Worm (Caenorhabditis elegans) whole organism, dauer: ENCODE data around the gene aipl-1.

ENCODE experiments used
- unc-62 ChIP-seq: sonication (generic microtip); optimal IDR thresholded peaks from 2 replicates; lab custom pipeline; 2017; ENCODE audit warnings: missing biosample characterization, missing genetic modification reagents, missing genetic modification characterization

Gene aipl-1

ce11 chrV:15092666-15093065 is 43.9 kb downstream of the aipl-1 start, which contains the start of gene txt-12:
Gene txt-12 (plus strand): TSS chrV:15092966.
- no peak for TF ChIP-seq unc-62

- TF ChIP-seq unc-62: no peak
Measured at ce11 chrV:15090457-15090856, 46.1 kb downstream of the aipl-1 start, which contains the start of gene C01G10.17. Gene C01G10.17 (plus strand): TSS chrV:15090757.

ce11 chrV:15089438-15089837 is 47.2 kb downstream of the aipl-1 start, which contains the start of the genes C01G10.5 and C01G10.4:
Gene C01G10.5 (minus strand): TSS chrV:15089538.
Gene C01G10.4 (plus strand): TSS chrV:15089740.
- no peak for TF ChIP-seq unc-62

- no peak for TF ChIP-seq unc-62
Measured at ce11 chrV:15088613-15089012, 48.0 kb downstream of the aipl-1 start, which contains the start of gene C01G10.18. Gene C01G10.18 (minus strand): TSS chrV:15088713.

- TF ChIP-seq unc-62: no peak
Measured at ce11 chrV:15087207-15087706, 49.3 kb downstream of the aipl-1 start, which contains the start of the genes C01G10.15 and C01G10.6. Gene C01G10.15 (minus strand): TSS chrV:15087307. Gene C01G10.6 (plus strand): TSS chrV:15087656.

- no peak for TF ChIP-seq unc-62
Measured at ce11 chrV:15085335-15085800, 51.2 kb downstream of the aipl-1 start, which contains the start of the genes ahsa-1 and C01G10.7. Gene ahsa-1 (minus strand): TSS chrV:15085385. Gene C01G10.7 (plus strand): TSS chrV:15085747.
